Fruit fly (Drosophila melanogaster) whole organism, embryonic: ENCODE measurements around the gene vsg.

Experiments
- CG10209 ChIP-seq: fragments of 200-800 bp; sonication (Bioruptor generic); optimal IDR thresholded peaks from 3 replicates; lab custom pipeline; 2017; ENCODE audit warnings: missing biosample characterization, mild to moderate bottlenecking, missing genetic modification characterization, missing genetic modification reagents
- CG1024 ChIP-seq: fragments of 200-800 bp; sonication (Bioruptor generic); IDR thresholded peaks from 2 replicates; pipeline ENCODE4 v1.3.6; 2022; ENCODE audit warnings: missing biosample characterization, missing genetic modification characterization
- CG10565 ChIP-seq: fragments of 200-800 bp; sonication (Bioruptor generic); optimal IDR thresholded peaks from 3 replicates; lab custom pipeline; 2016; ENCODE audit warnings: missing biosample characterization, mild to moderate bottlenecking, missing genetic modification characterization
- CG10959 ChIP-seq: fragments of 200-800 bp; sonication (Bioruptor generic); IDR thresholded peaks from 2 replicates; pipeline ENCODE4 v1.3.6; 2022; ENCODE audit warnings: missing biosample characterization, missing genetic modification characterization
- CG11085 ChIP-seq: fragments of 200-800 bp; sonication (Bioruptor generic); IDR thresholded peaks from 2 replicates; pipeline ENCODE4 v1.3.6; 2022; ENCODE audit warnings: missing biosample characterization, missing genetic modification characterization
- CG11093 ChIP-seq: fragments of 200-800 bp; sonication (Bioruptor generic); IDR thresholded peaks from 3 replicates; pipeline ENCODE4 v1.3.6; 2022; ENCODE audit warnings: missing biosample characterization, missing genetic modification characterization
- CG12236 ChIP-seq: fragments of 200-800 bp; sonication (Bioruptor generic); optimal IDR thresholded peaks from 2 replicates; lab custom pipeline; 2016; ENCODE audit warnings: missing biosample characterization, missing genetic modification characterization
- CG12391 ChIP-seq: fragments of 200-800 bp; sonication (Bioruptor generic); optimal IDR thresholded peaks from 3 replicates; lab custom pipeline; 2018; ENCODE audit warnings: missing biosample characterization, mild to moderate bottlenecking, missing genetic modification characterization, moderate library complexity
- CG12769 ChIP-seq: fragments of 200-800 bp; sonication (Bioruptor generic); optimal IDR thresholded peaks from 2 replicates; lab custom pipeline; 2019; ENCODE audit warnings: missing biosample characterization, mild to moderate bottlenecking, missing genetic modification characterization, moderate library complexity
- CG15479 ChIP-seq: fragments of 200-800 bp; sonication (Bioruptor generic); optimal IDR thresholded peaks from 3 replicates; lab custom pipeline; 2019; ENCODE audit warnings: missing biosample characterization, mild to moderate bottlenecking, missing genetic modification characterization, moderate library complexity
- CG30020 ChIP-seq: fragments of 200-800 bp; optimal IDR thresholded peaks from 2 replicates; lab custom pipeline; 2019; ENCODE audit warnings: missing biosample characterization, mild to moderate bottlenecking, missing genetic modification characterization, moderate library complexity
- CG31388 ChIP-seq: fragments of 200-800 bp; sonication (Bioruptor generic); optimal IDR thresholded peaks from 2 replicates; lab custom pipeline; 2016; ENCODE audit warnings: missing biosample characterization, missing genetic modification characterization
- CG32767 ChIP-seq: fragments of 200-800 bp; sonication (Bioruptor generic); IDR thresholded peaks from 2 replicates; pipeline ENCODE4 v1.3.6; 2022; ENCODE audit warnings: missing biosample characterization, missing genetic modification characterization
- CG3281 ChIP-seq: fragments of 200-800 bp; sonication (Bioruptor generic); optimal IDR thresholded peaks from 3 replicates; lab custom pipeline; 2017; ENCODE audit warnings: missing biosample characterization, mild to moderate bottlenecking, missing genetic modification characterization
- CG4328 ChIP-seq: fragments of 200-800 bp; sonication (Bioruptor generic); optimal IDR thresholded peaks from 3 replicates; lab custom pipeline; 2017; ENCODE audit warnings: missing biosample characterization, missing genetic modification reagents, missing genetic modification characterization
- CG4820 ChIP-seq: fragments of 200-800 bp; sonication (Bioruptor generic); optimal IDR thresholded peaks from 3 replicates; lab custom pipeline; 2016; ENCODE audit warnings: missing biosample characterization, missing genetic modification characterization
- CG6683 ChIP-seq: fragments of 200-800 bp; sonication (Bioruptor generic); optimal IDR thresholded peaks from 2 replicates; lab custom pipeline; 2017; ENCODE audit warnings: missing biosample characterization, mild to moderate bottlenecking, missing genetic modification characterization, missing genetic modification reagents
- CG6765 ChIP-seq: fragments of 200-800 bp; sonication (Bioruptor generic); optimal IDR thresholded peaks from 3 replicates; lab custom pipeline; 2017; ENCODE audit warnings: missing biosample characterization, mild to moderate bottlenecking, missing genetic modification characterization
- CG6791 ChIP-seq: fragments of 200-800 bp; sonication (Bioruptor generic); IDR thresholded peaks from 3 replicates; pipeline ENCODE4 v1.3.6; 2022; ENCODE audit warnings: missing biosample characterization, missing genetic modification characterization; ENCODE audit not compliant: partially characterized antibody
- CG7357 ChIP-seq: fragments of 200-800 bp; sonication (Bioruptor generic); IDR thresholded peaks from 3 replicates; pipeline ENCODE4 v1.3.6; 2022; ENCODE audit warnings: missing biosample characterization, missing genetic modification characterization
- CG8944 ChIP-seq: fragments of 200-800 bp; sonication (Bioruptor generic); optimal IDR thresholded peaks from 3 replicates; lab custom pipeline; 2016; ENCODE audit warnings: missing biosample characterization, missing genetic modification characterization
- CG9437 ChIP-seq: fragments of 200-800 bp; sonication (Bioruptor generic); optimal IDR thresholded peaks from 2 replicates; lab custom pipeline; 2018; ENCODE audit warnings: missing biosample characterization, mild to moderate bottlenecking, missing genetic modification characterization
- CG9797 ChIP-seq: fragments of 200-800 bp; sonication (Bioruptor generic); optimal IDR thresholded peaks from 3 replicates; lab custom pipeline; 2018; ENCODE audit warnings: missing biosample characterization, mild to moderate bottlenecking, missing genetic modification characterization
- Ets97D ChIP-seq: fragments of 200-800 bp; sonication (Bioruptor generic); optimal IDR thresholded peaks from 3 replicates; lab custom pipeline; 2016; ENCODE audit warnings: missing biosample characterization, missing genetic modification characterization
- Kr ChIP-seq: fragments of 200-800 bp; sonication (Bioruptor generic); optimal IDR thresholded peaks from 2 replicates; lab custom pipeline; 2017; ENCODE audit warnings: missing biosample characterization, mild to moderate bottlenecking, missing genetic modification characterization
- MTF-1 ChIP-seq: fragments of 200-800 bp; sonication (Bioruptor generic); optimal IDR thresholded peaks from 2 replicates; lab custom pipeline; 2018; ENCODE audit warnings: missing biosample characterization, mild to moderate bottlenecking, missing genetic modification characterization, borderline replicate concordance
- Nf-YB ChIP-seq: fragments of 200-800 bp; sonication (Bioruptor generic); optimal IDR thresholded peaks from 3 replicates; lab custom pipeline; 2019; ENCODE audit warnings: missing biosample characterization, mild to moderate bottlenecking, missing genetic modification characterization, moderate library complexity
- Poxn ChIP-seq: fragments of 200-800 bp; sonication (Bioruptor generic); IDR thresholded peaks from 2 replicates; pipeline ENCODE4 v1.3.6; 2022; ENCODE audit warnings: missing biosample characterization, missing genetic modification characterization
- Scr ChIP-seq: fragments of 200-800 bp; sonication (Bioruptor generic); IDR thresholded peaks from 2 replicates; pipeline ENCODE4 v1.3.6; 2022; ENCODE audit warnings: missing biosample characterization, missing genetic modification characterization; ENCODE audit not compliant: partially characterized antibody
- Sox102F ChIP-seq: fragments of 200-800 bp; sonication (Bioruptor generic); optimal IDR thresholded peaks from 2 replicates; lab custom pipeline; 2018; ENCODE audit warnings: missing biosample characterization, mild to moderate bottlenecking, missing genetic modification characterization, moderate library complexity
- amos ChIP-seq: fragments of 200-800 bp; sonication (Bioruptor generic); IDR thresholded peaks from 2 replicates; pipeline ENCODE4 v1.3.6; 2022; ENCODE audit warnings: missing biosample characterization, missing genetic modification characterization; ENCODE audit not compliant: partially characterized antibody
- ase ChIP-seq: fragments of 200-800 bp; sonication (Bioruptor generic); IDR thresholded peaks from 3 replicates; pipeline ENCODE4 v1.3.6; 2022; ENCODE audit warnings: missing biosample characterization, missing genetic modification characterization
- ato ChIP-seq: fragments of 200-800 bp; sonication (Bioruptor generic); IDR thresholded peaks from 2 replicates; pipeline ENCODE4 v1.3.6; 2022; ENCODE audit warnings: missing biosample characterization, missing genetic modification characterization; ENCODE audit not compliant: partially characterized antibody
- bcd ChIP-seq: fragments of 200-800 bp; sonication (Bioruptor generic); optimal IDR thresholded peaks from 2 replicates; lab custom pipeline; 2017; ENCODE audit warnings: missing biosample characterization, mild to moderate bottlenecking, missing genetic modification characterization
- corto ChIP-seq: fragments of 200-800 bp; sonication (Bioruptor generic); optimal IDR thresholded peaks from 2 replicates; lab custom pipeline; 2016; ENCODE audit warnings: missing biosample characterization, mild to moderate bottlenecking, missing genetic modification characterization, moderate library complexity
- crc ChIP-seq: fragments of 200-800 bp; sonication (Bioruptor generic); optimal IDR thresholded peaks from 2 replicates; lab custom pipeline; 2016; ENCODE audit warnings: missing biosample characterization, missing genetic modification characterization
- gcm2 ChIP-seq: fragments of 200-800 bp; sonication (Bioruptor generic); optimal IDR thresholded peaks from 2 replicates; lab custom pipeline; 2016; ENCODE audit warnings: missing biosample characterization, missing genetic modification characterization
- h ChIP-seq: fragments of >200 bp; optimal IDR thresholded peaks from 2 replicates; lab custom pipeline; 2017
- ind ChIP-seq: fragments of 200-800 bp; sonication (Bioruptor generic); optimal IDR thresholded peaks from 3 replicates; lab custom pipeline; 2016; ENCODE audit warnings: missing biosample characterization, missing genetic modification characterization
- row ChIP-seq: fragments of 200-800 bp; sonication (Bioruptor generic); IDR thresholded peaks from 3 replicates; pipeline ENCODE4 v1.3.6; 2022; ENCODE audit warnings: missing biosample characterization, missing genetic modification characterization
- run ChIP-seq: fragments of 200-800 bp; sonication (Bioruptor generic); optimal IDR thresholded peaks from 3 replicates; lab custom pipeline; 2018; ENCODE audit warnings: missing biosample characterization, mild to moderate bottlenecking, missing genetic modification characterization
- sd ChIP-seq: fragments of 200-800 bp; sonication (Bioruptor generic); optimal IDR thresholded peaks from 3 replicates; lab custom pipeline; 2018; ENCODE audit warnings: missing biosample characterization, mild to moderate bottlenecking, missing genetic modification characterization, moderate library complexity
- so ChIP-seq: fragments of 200-800 bp; sonication (Bioruptor generic); IDR thresholded peaks from 3 replicates; pipeline ENCODE4 v1.3.6; 2022; ENCODE audit warnings: missing biosample characterization, missing genetic modification characterization
- ssp ChIP-seq: fragments of 200-800 bp; sonication (Bioruptor generic); IDR thresholded peaks from 2 replicates; pipeline ENCODE4 v1.3.6; 2022; ENCODE audit warnings: missing biosample characterization, missing genetic modification characterization
- stwl ChIP-seq: fragments of 200-800 bp; sonication (Bioruptor generic); optimal IDR thresholded peaks from 3 replicates; lab custom pipeline; 2018; ENCODE audit warnings: missing biosample characterization, mild to moderate bottlenecking, missing genetic modification characterization, moderate library complexity
- tin ChIP-seq: fragments of 200-800 bp; sonication (Bioruptor generic); optimal IDR thresholded peaks from 3 replicates; lab custom pipeline; 2016; ENCODE audit warnings: missing biosample characterization, missing genetic modification characterization
- tio ChIP-seq: fragments of 200-800 bp; sonication (Bioruptor generic); optimal IDR thresholded peaks from 2 replicates; lab custom pipeline; 2017; ENCODE audit warnings: missing biosample characterization, missing genetic modification characterization, inconsistent platforms
- vvl ChIP-seq: fragments of 200-800 bp; sonication (Bioruptor generic); IDR thresholded peaks from 2 replicates; pipeline ENCODE4 v1.3.6; 2022; ENCODE audit warnings: missing biosample characterization, missing genetic modification characterization

Gene vsg

dm6 chr3L:9696650-9697526 lies 17.2 kb upstream of the vsg start, which contains the start of gene Prps (continued):
- peak; percentile 62 for TF ChIP-seq Sox102F
- TF ChIP-seq gcm2 (GFP tag; lab: Kevin White, UChicago), result peak; percentile 49
- no peak for TF ChIP-seq stwl
- TF ChIP-seq CG11093 (GFP tag; lab: Robert Waterston, UW), result peak; percentile 61; the same call in 1 of the 3 replicates
- TF ChIP-seq CG11085 (GFP tag; lab: Robert Waterston, UW), result peak; percentile 56; the same call in 1 of the 2 replicates
- TF ChIP-seq CG15479 (GFP tag; lab: Kevin White, UChicago), result no peak
- peak; percentile 53 for TF ChIP-seq sd (tag; lab: Kevin White, UChicago)
- TF ChIP-seq corto (GFP tag; lab: Kevin White, UChicago), result peak; percentile 53
- peak; percentile 74; the same call in 1 of the 2 replicates for TF ChIP-seq CG1024 (GFP tag; lab: Robert Waterston, UW)
- TF ChIP-seq row (GFP tag; lab: Robert Waterston, UW), result peak; percentile 98
- no peak for TF ChIP-seq tio (GFP tag; lab: Kevin White, UChicago)
- peak; percentile 84 for TF ChIP-seq tin (GFP tag; lab: Kevin White, UChicago)
- TF ChIP-seq CG9437 (GFP tag; lab: Kevin White, UChicago), result peak; percentile 18
- no peak for TF ChIP-seq CG31388
- TF ChIP-seq CG3281 (GFP tag; lab: Kevin White, UChicago), result peak; percentile 77
- no peak for TF ChIP-seq ato (GFP tag; lab: Robert Waterston, UW)
- TF ChIP-seq Nf-YB (GFP tag; lab: Kevin White, UChicago), result peak; percentile 7
- TF ChIP-seq CG9797 (GFP tag; lab: Kevin White, UChicago), result no peak
- TF ChIP-seq run (tag; lab: Kevin White, UChicago), result peak; percentile 59
- peak; percentile 49 for TF ChIP-seq CG6683
- no peak for TF ChIP-seq amos (GFP tag; lab: Robert Waterston, UW)
- TF ChIP-seq Kr (GFP tag; lab: Kevin White, UChicago), result no peak
- TF ChIP-seq ssp (GFP tag; lab: Robert Waterston, UW), result peak; percentile 52
- TF ChIP-seq MTF-1, result peak; percentile 60
- peak; percentile 60; the same call in 1 of the 3 replicates for TF ChIP-seq CG7357 (GFP tag; lab: Robert Waterston, UW)
- TF ChIP-seq Poxn (GFP tag; lab: Robert Waterston, UW), result no peak
- TF ChIP-seq CG32767 (GFP tag; lab: Robert Waterston, UW), result 0 out of 2 replicates have a peak, but pooled peaks have one; percentile 39
- TF ChIP-seq CG4328 (GFP tag; lab: Kevin White, UChicago), result peak; percentile 51
- TF ChIP-seq so (GFP tag; lab: Robert Waterston, UW), result peak; percentile 81
- TF ChIP-seq CG10565 (GFP tag; lab: Kevin White, UChicago), result no peak
- peak; percentile 52 for TF ChIP-seq CG6765
- TF ChIP-seq CG12391 (tag; lab: Kevin White, UChicago), result peak; percentile 66
- no peak for TF ChIP-seq CG6791 (GFP tag; lab: Robert Waterston, UW)
- TF ChIP-seq bcd, result peak; percentile 68
- no peak for TF ChIP-seq Scr
- TF ChIP-seq CG8944, result peak; percentile 47
- peak; percentile 68 for TF ChIP-seq CG12236 (GFP tag; lab: Kevin White, UChicago)
- no peak for TF ChIP-seq h (lab: Kevin White, UChicago)
- peak; percentile 41 for TF ChIP-seq Ets97D (GFP tag; lab: Kevin White, UChicago)
- TF ChIP-seq ind (GFP tag; lab: Kevin White, UChicago), result peak; percentile 83
- peak; percentile 67 for TF ChIP-seq crc (GFP tag; lab: Kevin White, UChicago)
- no peak for TF ChIP-seq CG30020
- peak; percentile 70; the same call in 2 of the 3 replicates for TF ChIP-seq ase (GFP tag; lab: Robert Waterston, UW)
- TF ChIP-seq CG4820 (GFP tag; lab: Kevin White, UChicago), result peak; percentile 68
- peak; percentile 87 for TF ChIP-seq CG12769 (tag; lab: Kevin White, UChicago)
- TF ChIP-seq CG10209 (GFP tag; lab: Kevin White, UChicago), result peak; percentile 8
- TF ChIP-seq vvl (GFP tag; lab: Robert Waterston, UW), result peak; percentile 95
- TF ChIP-seq CG10959, result peak; percentile 68; the same call in 1 of the 2 replicates
